Worm (Caenorhabditis elegans) whole organism, L3 larva: Measurements from ENCODE around the gene F20B6.10.

Experiments used
- R02D3.7 ChIP-seq: fragments of 150-350 bp; optimal IDR thresholded peaks from 2 replicates; lab custom pipeline; 2014; ENCODE audit warnings: missing biosample characterization, missing genetic modification characterization
- ZK546.5 ChIP-seq: sonication (generic microtip); optimal IDR thresholded peaks from 2 replicates; lab custom pipeline; 2017; ENCODE audit warnings: missing biosample characterization, missing genetic modification characterization
- aly-2 ChIP-seq: fragments of 150-350 bp; optimal IDR thresholded peaks from 2 replicates; lab custom pipeline; 2014; ENCODE audit warnings: missing biosample characterization, missing genetic modification characterization
- ama-1 ChIP-seq: fragments of 150-350 bp; optimal IDR thresholded peaks from 2 replicates; lab custom pipeline; 2018
- ceh-16 ChIP-seq: sonication (generic microtip); optimal IDR thresholded peaks from 2 replicates; lab custom pipeline; 2017; ENCODE audit warnings: missing biosample characterization, missing genetic modification characterization
- ceh-28 ChIP-seq: fragments of 150-350 bp; optimal IDR thresholded peaks from 2 replicates; lab custom pipeline; 2014; ENCODE audit warnings: missing biosample characterization, missing genetic modification reagents, missing genetic modification characterization
- ceh-82 ChIP-seq: fragments of 150-350 bp; optimal IDR thresholded peaks from 2 replicates; lab custom pipeline; 2014; ENCODE audit warnings: missing biosample characterization, missing genetic modification characterization
- ceh-9 ChIP-seq: sonication (generic microtip); optimal IDR thresholded peaks from 2 replicates; lab custom pipeline; 2018; ENCODE audit warnings: missing biosample characterization, missing genetic modification characterization
- daf-12 ChIP-seq: fragments of 150-350 bp; optimal IDR thresholded peaks from 2 replicates; lab custom pipeline; 2014; ENCODE audit warnings: missing biosample characterization, missing genetic modification reagents, missing genetic modification characterization
- egl-27 ChIP-seq: sonication (generic microtip); optimal IDR thresholded peaks from 4 replicates; lab custom pipeline; 2017; ENCODE audit warnings: missing biosample characterization, missing genetic modification reagents, missing genetic modification characterization
- egl-5 ChIP-seq: fragments of 150-350 bp; optimal IDR thresholded peaks from 2 replicates; lab custom pipeline; 2017; ENCODE audit warnings: missing biosample characterization, missing genetic modification reagents, missing genetic modification characterization, inconsistent platforms
- elt-1 ChIP-seq: fragments of 150-350 bp; optimal IDR thresholded peaks from 2 replicates; lab custom pipeline; 2014; ENCODE audit warnings: missing biosample characterization, missing genetic modification characterization
- elt-2 ChIP-seq: sonication (generic microtip); optimal IDR thresholded peaks from 2 replicates; lab custom pipeline; 2016; ENCODE audit warnings: missing genetic modification reagents, mild to moderate bottlenecking, missing genetic modification characterization, missing compliant biosample characterization
- elt-3 ChIP-seq, 3 experiments: fragments of 150-350 bp in 1 of 3; sonication (generic microtip) in 2 of 3; optimal IDR thresholded peaks; 2 replicates in 2 of 3; 4 replicates in 1 of 3; lab custom pipeline; 2014 to 2017; ENCODE audit warnings: missing biosample characterization in 3 of 3, missing genetic modification characterization in 3 of 3
- eor-1 ChIP-seq, 2 experiments: fragments of 150-350 bp; optimal IDR thresholded peaks; 2 replicates each; lab custom pipeline; 2014 to 2018; ENCODE audit warnings: missing biosample characterization in 2 of 2, missing genetic modification characterization in 2 of 2
- fkh-10 ChIP-seq: sonication (generic microtip); optimal IDR thresholded peaks from 2 replicates; lab custom pipeline; 2017; ENCODE audit warnings: missing biosample characterization, missing genetic modification reagents, missing genetic modification characterization
- fkh-2 ChIP-seq: fragments of 150-350 bp; optimal IDR thresholded peaks from 2 replicates; lab custom pipeline; 2014; ENCODE audit warnings: missing biosample characterization, missing genetic modification reagents, missing genetic modification characterization
- fos-1 ChIP-seq: fragments of 150-350 bp; optimal IDR thresholded peaks from 2 replicates; lab custom pipeline; 2014; ENCODE audit warnings: missing biosample characterization, missing genetic modification characterization
- hmg-11 ChIP-seq: sonication (generic microtip); optimal IDR thresholded peaks from 2 replicates; lab custom pipeline; 2016; ENCODE audit warnings: missing genetic modification characterization, missing compliant biosample characterization
- jun-1 ChIP-seq: fragments of 150-350 bp; optimal IDR thresholded peaks from 2 replicates; lab custom pipeline; 2014; ENCODE audit warnings: missing biosample characterization, missing genetic modification reagents, missing genetic modification characterization
- lin-15B ChIP-seq: fragments of 150-350 bp; optimal IDR thresholded peaks from 2 replicates; lab custom pipeline; 2014; ENCODE audit warnings: missing biosample characterization, missing genetic modification characterization
- lin-39 ChIP-seq: fragments of 150-350 bp; optimal IDR thresholded peaks from 2 replicates; lab custom pipeline; 2018; ENCODE audit warnings: missing biosample characterization, missing genetic modification reagents, missing genetic modification characterization
- lsy-12 ChIP-seq: sonication (generic microtip); optimal IDR thresholded peaks from 2 replicates; lab custom pipeline; 2016; ENCODE audit warnings: mild to moderate bottlenecking, missing genetic modification characterization, missing compliant biosample characterization
- mdl-1 ChIP-seq: fragments of 150-350 bp; optimal IDR thresholded peaks from 2 replicates; lab custom pipeline; 2014; ENCODE audit warnings: missing biosample characterization, missing genetic modification characterization
- mml-1 ChIP-seq: fragments of 150-350 bp; sonication (generic microtip); optimal IDR thresholded peaks from 3 replicates; lab custom pipeline; 2014; ENCODE audit warnings: missing biosample characterization, missing genetic modification characterization
- nfya-1 ChIP-seq: sonication (generic microtip); optimal IDR thresholded peaks from 2 replicates; lab custom pipeline; 2017; ENCODE audit warnings: missing genetic modification characterization, mild to moderate bottlenecking, missing compliant biosample characterization, antibody characterized with exemption, moderate library complexity; ENCODE audit not compliant: insufficient read depth
- nhr-11 ChIP-seq: fragments of 150-350 bp; optimal IDR thresholded peaks from 2 replicates; lab custom pipeline; 2014; ENCODE audit warnings: missing biosample characterization, missing genetic modification characterization
- nhr-12 ChIP-seq: fragments of 150-350 bp; optimal IDR thresholded peaks from 2 replicates; lab custom pipeline; 2014; ENCODE audit warnings: missing biosample characterization, missing genetic modification characterization
- nhr-23 ChIP-seq: fragments of 150-350 bp; optimal IDR thresholded peaks from 2 replicates; lab custom pipeline; 2014; ENCODE audit warnings: missing biosample characterization, missing genetic modification reagents, missing genetic modification characterization
- nhr-237 ChIP-seq: fragments of 150-350 bp; optimal IDR thresholded peaks from 2 replicates; lab custom pipeline; 2014; ENCODE audit warnings: missing biosample characterization, missing genetic modification characterization
- nhr-25 ChIP-seq: sonication (generic microtip); optimal IDR thresholded peaks from 2 replicates; lab custom pipeline; 2017; ENCODE audit warnings: missing biosample characterization, missing genetic modification characterization
- nhr-28 ChIP-seq: fragments of 150-350 bp; optimal IDR thresholded peaks from 2 replicates; lab custom pipeline; 2014; ENCODE audit warnings: missing biosample characterization, missing genetic modification characterization
- nhr-43 ChIP-seq: sonication (generic microtip); optimal IDR thresholded peaks from 2 replicates; lab custom pipeline; 2016; ENCODE audit warnings: mild to moderate bottlenecking, missing genetic modification characterization, missing compliant biosample characterization; ENCODE audit not compliant: poor library complexity, severe bottlenecking
- nhr-76 ChIP-seq: fragments of 150-350 bp; sonication (generic microtip); optimal IDR thresholded peaks from 5 replicates; lab custom pipeline; 2014; ENCODE audit warnings: missing biosample characterization, missing genetic modification characterization
- nhr-77 ChIP-seq: fragments of 150-350 bp; optimal IDR thresholded peaks from 2 replicates; lab custom pipeline; 2014; ENCODE audit warnings: missing biosample characterization, missing genetic modification characterization
- pha-4 ChIP-seq: fragments of 150-350 bp; optimal IDR thresholded peaks from 2 replicates; lab custom pipeline; 2014; ENCODE audit warnings: missing biosample characterization, missing genetic modification reagents, missing genetic modification characterization
- sea-2 ChIP-seq: fragments of 150-350 bp; sonication (generic microtip); optimal IDR thresholded peaks from 4 replicates; lab custom pipeline; 2014; ENCODE audit warnings: missing biosample characterization, missing genetic modification reagents, missing genetic modification characterization
- skn-1 ChIP-seq: fragments of 150-350 bp; optimal IDR thresholded peaks from 2 replicates; lab custom pipeline; 2014; ENCODE audit warnings: missing biosample characterization, missing genetic modification characterization
- snpc-4 ChIP-seq: fragments of 150-350 bp; optimal IDR thresholded peaks from 2 replicates; lab custom pipeline; 2014; ENCODE audit warnings: missing biosample characterization, missing genetic modification characterization
- tbx-2 ChIP-seq: sonication (generic microtip); optimal IDR thresholded peaks from 2 replicates; lab custom pipeline; 2016; ENCODE audit warnings: mild to moderate bottlenecking, missing genetic modification characterization, missing compliant biosample characterization
- unc-62 ChIP-seq: fragments of 150-350 bp; sonication (generic microtip); optimal IDR thresholded peaks from 4 replicates; lab custom pipeline; 2014; ENCODE audit warnings: missing biosample characterization, missing genetic modification reagents, missing genetic modification characterization
- zag-1 ChIP-seq: fragments of 150-350 bp; optimal IDR thresholded peaks from 2 replicates; lab custom pipeline; 2014; ENCODE audit warnings: missing biosample characterization, missing genetic modification characterization
- ztf-11 ChIP-seq: fragments of 150-350 bp; optimal IDR thresholded peaks from 2 replicates; lab custom pipeline; 2014; ENCODE audit warnings: missing biosample characterization, missing genetic modification characterization
- ztf-4 ChIP-seq: fragments of 150-350 bp; optimal IDR thresholded peaks from 2 replicates; lab custom pipeline; 2014; ENCODE audit warnings: missing biosample characterization, missing genetic modification characterization

Gene F20B6.10

DNA sequence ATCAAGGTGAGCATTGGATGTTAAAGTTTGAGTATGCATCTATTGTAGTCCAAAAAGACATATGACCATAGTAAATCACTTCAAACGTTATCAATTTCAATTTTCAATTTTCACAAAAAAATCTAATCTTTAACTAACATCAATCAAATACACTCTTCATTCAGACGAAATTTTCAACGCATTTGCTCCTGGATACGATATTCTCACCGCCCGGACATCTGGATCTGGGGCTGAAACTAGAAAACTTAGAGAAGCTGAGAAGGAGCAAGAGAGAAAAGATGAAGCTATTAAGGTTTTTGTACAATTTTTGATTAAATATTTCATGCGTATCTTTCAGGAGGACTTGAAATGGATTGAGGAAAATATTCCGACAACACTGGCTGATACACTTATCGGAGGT, 46.8 kb upstream of the F20B6.10 start:
- TF ChIP-seq skn-1 (tag; lab: Kevin White, UChicago) (no peak), aly-2 (tag; lab: Kevin White, UChicago) (no peak), tbx-2 (tag; lab: Kevin White, UChicago) (no peak), ceh-82 (tag; lab: Kevin White, UChicago) (no peak), lin-39 (no peak), nhr-12 (no peak), nhr-25 (no peak), nhr-28 (tag; lab: Kevin White, UChicago) (no peak)
- TF ChIP-seq, all 47 proteins: peak for 0

DNA sequence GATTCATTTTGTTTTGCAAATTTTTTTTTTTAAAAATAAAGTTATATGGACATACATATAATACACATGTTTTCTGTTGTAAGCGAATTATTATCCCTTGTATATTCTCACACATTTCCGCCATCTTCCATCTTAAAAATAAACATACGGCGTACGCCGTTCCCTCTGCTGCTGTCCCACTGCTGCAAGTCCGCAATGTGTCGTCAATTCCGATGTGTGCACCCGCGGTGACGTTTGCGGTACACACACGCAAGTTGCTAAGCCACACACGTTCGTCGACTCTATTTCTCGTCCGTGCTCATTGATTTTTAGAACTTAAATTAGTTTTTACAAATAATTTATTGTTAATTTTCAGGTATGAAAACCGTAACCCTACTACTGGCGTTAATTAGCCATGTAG, 43.3 kb upstream of the F20B6.10 start, which contains the start of gene C52B9.4:
C52B9.4 (plus strand) TSS at position 356 of the 400 bp plus-strand sequence.
- TF ChIP-seq mdl-1 (tag; lab: Kevin White, UChicago) = no peak
- no peak for TF ChIP-seq ceh-28
- TF ChIP-seq sea-2 (GFP tag; lab: Kevin White, UChicago) = peak; percentile 40
- no peak for TF ChIP-seq mml-1
- no peak for TF ChIP-seq ZK546.5 (tag; lab: Kevin White, UChicago)
- TF ChIP-seq fos-1 (tag; lab: Kevin White, UChicago) = no peak
- no peak for TF ChIP-seq elt-1 (tag; lab: Kevin White, UChicago)
- TF ChIP-seq egl-5 (tag; lab: Kevin White, UChicago) = no peak
- peak; percentile 37 for TF ChIP-seq elt-2 (tag; lab: Kevin White, UChicago)
- no peak for TF ChIP-seq ztf-4
- TF ChIP-seq fkh-10 (GFP tag; lab: Kevin White, UChicago) = no peak
- TF ChIP-seq nhr-76 = no peak
- no peak for TF ChIP-seq nhr-12
- no peak for TF ChIP-seq fkh-2 (tag; lab: Kevin White, UChicago)
- TF ChIP-seq tbx-2 (tag; lab: Kevin White, UChicago) = no peak
- TF ChIP-seq lsy-12 (tag; lab: Kevin White, UChicago) = no peak
- no peak for TF ChIP-seq nhr-11 (tag; lab: Kevin White, UChicago)
- no peak for TF ChIP-seq R02D3.7 (tag; lab: Kevin White, UChicago)
- TF ChIP-seq ceh-9 (tag; lab: Kevin White, UChicago) = no peak
- no peak for TF ChIP-seq nhr-43 (tag; lab: Kevin White, UChicago)
- no peak for TF ChIP-seq ceh-16 (tag; lab: Kevin White, UChicago)
- peak; percentile 62 for TF ChIP-seq pha-4
- TF ChIP-seq ztf-11 (tag; lab: Kevin White, UChicago) = no peak
- TF ChIP-seq egl-27 (tag; lab: Kevin White, UChicago) = no peak
- TF ChIP-seq jun-1 = peak; percentile 10
- peak; percentile 63 for TF ChIP-seq nfya-1
- peak; percentile 67 for TF ChIP-seq hmg-11 (tag; lab: Kevin White, UChicago)
- no peak for TF ChIP-seq ama-1 (lab: Kevin White, UChicago)
- no peak for TF ChIP-seq elt-3 (tag; optimal IDR thresholded peaks at IDR 0.05; lab: Kevin White, UChicago)
- TF ChIP-seq daf-12 (tag; lab: Kevin White, UChicago) = no peak
- no peak for TF ChIP-seq aly-2 (tag; lab: Kevin White, UChicago)
- TF ChIP-seq snpc-4 (tag; lab: Kevin White, UChicago) = no peak
- peak; percentile 16 for TF ChIP-seq lin-15B
- no peak for TF ChIP-seq nhr-25
- no peak for TF ChIP-seq unc-62
- no peak for TF ChIP-seq ceh-82 (tag; lab: Kevin White, UChicago)
- TF ChIP-seq nhr-77 (tag; lab: Kevin White, UChicago) = no peak
- TF ChIP-seq eor-1 (tag; optimal IDR thresholded peaks at IDR 0.05; lab: Kevin White, UChicago) = no peak
- TF ChIP-seq lin-39 = no peak
- no peak for TF ChIP-seq nhr-237 (tag; lab: Kevin White, UChicago)
- no peak for TF ChIP-seq zag-1 (tag; lab: Kevin White, UChicago)
- no peak for TF ChIP-seq nhr-23 (tag; lab: Kevin White, UChicago)
